Worm (Caenorhabditis elegans): ENCODE results near the gene K10D11.7.

The K10D11.7 gene

ce11 chrIV:12991629-12992028 is 4.2 kb downstream of the K10D11.7 start, which contains the start of gene K10D11.5 (continued):
- TF ChIP-seq egl-43 (GFP tag; IDR thresholded peaks at IDR 0.05) (no peak), sdz-12 (GFP tag; optimal IDR thresholded peaks at IDR 0.05) (no peak), mdl-1 (tag; optimal IDR thresholded peaks at IDR 0.05) (no peak), lin-29 (GFP tag; IDR thresholded peaks at IDR 0.05) (no peak), Y5F2A.4 (GFP tag; optimal IDR thresholded peaks at IDR 0.05) (no peak), daf-16 (GFP tag; optimal IDR thresholded peaks at IDR 0.05) (no peak), daf-16 (tag; optimal IDR thresholded peaks at IDR 0.05) (peak; percentile 63), dmd-6 (GFP tag; IDR thresholded peaks at IDR 0.05) (peak; percentile 78; the same call in 1 of the 2 replicates), zag-1 (tag; optimal IDR thresholded peaks at IDR 0.05) (no peak), nhr-77 (tag; optimal IDR thresholded peaks at IDR 0.05) (peak; percentile 31)

ce11 chrIV:12990638-12991037 is 5.1 kb downstream of the K10D11.7 start:
- TF ChIP-seq T26A8.4 (GFP tag; IDR thresholded peaks at IDR 0.05), result no peak
- peak in 1 of 2 experiments; percentile 93 for TF ChIP-seq unc-62 (GFP tag; optimal IDR thresholded peaks at IDR 0.05 in 1 of 2)
- TF ChIP-seq unc-62 (tag; optimal IDR thresholded peaks at IDR 0.05), result no peak
- no peak for TF ChIP-seq daf-19 (GFP tag; conservative IDR thresholded peaks at IDR 0.05)

ce11 chrIV:12989355-12989754 is 6.4 kb downstream of the K10D11.7 start, which contains the start of gene K10D11.6:
Gene K10D11.6, minus strand, starts transcription at chrIV:12989455.
- TF ChIP-seq hif-1 (tag; optimal IDR thresholded peaks at IDR 0.05), result no peak
- peak; percentile 42; the same call in 1 of the 2 replicates for TF ChIP-seq dmd-6 (GFP tag; IDR thresholded peaks at IDR 0.05)

ce11 chrIV:12985961-12986360 is 9.8 kb downstream of the K10D11.7 start, which contains the start of gene K10D11.3:
Gene K10D11.3, minus strand, starts transcription at chrIV:12986134.
- peak; percentile 3 for TF ChIP-seq nhr-28 (tag; optimal IDR thresholded peaks at IDR 0.05)
- no peak for TF ChIP-seq nhr-11 (tag; optimal IDR thresholded peaks at IDR 0.05)
- peak; percentile 14 for TF ChIP-seq pqm-1 (tag; optimal IDR thresholded peaks at IDR 0.05)
- TF ChIP-seq zfp-3 (GFP tag; conservative IDR thresholded peaks at IDR 0.05), result no peak
- TF ChIP-seq egl-27 (tag; optimal IDR thresholded peaks at IDR 0.05), result no peak
- no peak for TF ChIP-seq daf-19 (GFP tag; conservative IDR thresholded peaks at IDR 0.05)
- peak; percentile 26; the same call in 1 of the 2 replicates for TF ChIP-seq dmd-6 (GFP tag; IDR thresholded peaks at IDR 0.05)

- TF ChIP-seq nhr-77 (tag; optimal IDR thresholded peaks at IDR 0.05) (no peak), dve-1 (tag; optimal IDR thresholded peaks at IDR 0.05; ENCODE audit: insufficient read depth) (no peak), dmd-6 (GFP tag; IDR thresholded peaks at IDR 0.05) (peak; percentile 87), unc-39 (tag; optimal IDR thresholded peaks at IDR 0.05) (no peak), daf-16 (GFP tag; optimal IDR thresholded peaks at IDR 0.05) (no peak), daf-16 (tag; optimal IDR thresholded peaks at IDR 0.05) (peak; percentile 38), nhr-42 (GFP tag; IDR thresholded peaks at IDR 0.05) (no peak), aly-2 (tag; optimal IDR thresholded peaks at IDR 0.05) (no peak), F49E8.2 (tag; optimal IDR thresholded peaks at IDR 0.05; ENCODE audit: borderline replicate concordance) (no peak), pqm-1 (tag; optimal IDR thresholded peaks at IDR 0.05) (peak; percentile 3), php-3 (GFP tag; IDR thresholded peaks at IDR 0.05) (peak; percentile 34; the same call in 1 of the 2 replicates), nhr-28 (tag; optimal IDR thresholded peaks at IDR 0.05) (peak; percentile 42), hlh-11 (tag; optimal IDR thresholded peaks at IDR 0.05) (peak; percentile 7)
These were observed 17.3 kb downstream of the K10D11.7 start, which contains the start of gene K10D11.2 for ce11 chrIV:12978307-12979036. Gene K10D11.2, plus strand, starts transcription at chrIV:12978986.

- TF ChIP-seq dve-1 (tag; optimal IDR thresholded peaks at IDR 0.05; ENCODE audit: insufficient read depth) (no peak), unc-62 (GFP tag; optimal IDR thresholded peaks at IDR 0.05 in 1 of 2) (peak in 1 of 2 experiments; percentile 95), unc-62 (tag; optimal IDR thresholded peaks at IDR 0.05) (no peak), attf-4 (tag; optimal IDR thresholded peaks at IDR 0.05) (no peak), lin-29 (GFP tag; IDR thresholded peaks at IDR 0.05) (no peak), rbr-2 (tag; optimal IDR thresholded peaks at IDR 0.05) (no peak)
These were observed 18.1 kb downstream of the K10D11.7 start for ce11 chrIV:12977650-12978049.
